Fruit fly (Drosophila melanogaster) whole organism, pupa: ENCODE data around the gene CG10555.

Experiments used
- CG34367 ChIP-seq: fragments of 200-800 bp; sonication (Bioruptor generic); optimal IDR thresholded peaks from 2 replicates; lab custom pipeline; 2018; ENCODE audit warnings: missing biosample characterization, mild to moderate bottlenecking, missing genetic modification characterization
- CG8159 ChIP-seq: fragments of 200-800 bp; sonication (Bioruptor generic); optimal IDR thresholded peaks from 3 replicates; lab custom pipeline; 2018; ENCODE audit warnings: missing biosample characterization, mild to moderate bottlenecking, missing genetic modification characterization, moderate library complexity
- CG9948 ChIP-seq: fragments of 200-800 bp; sonication (Bioruptor generic); optimal IDR thresholded peaks from 2 replicates; lab custom pipeline; 2018; ENCODE audit warnings: missing biosample characterization, mild to moderate bottlenecking, missing genetic modification characterization, moderate library complexity
- EcR ChIP-seq: fragments of 200-800 bp; sonication (Bioruptor generic); optimal IDR thresholded peaks from 3 replicates; lab custom pipeline; 2019; ENCODE audit warnings: missing biosample characterization, missing genetic modification characterization, mild to moderate bottlenecking, moderate library complexity, missing genetic modification reagents
- gl ChIP-seq: fragments of 200-800 bp; sonication (Bioruptor generic); optimal IDR thresholded peaks from 2 replicates; lab custom pipeline; 2018; ENCODE audit warnings: missing biosample characterization, mild to moderate bottlenecking, missing genetic modification characterization

- TF ChIP-seq EcR (peak; percentile 87), CG8159 (tag; lab: Kevin White, UChicago) (peak; percentile 33), CG34367 (tag; lab: Kevin White, UChicago) (peak; percentile 69), gl (tag; lab: Kevin White, UChicago) (peak; percentile 90), CG9948 (tag; lab: Kevin White, UChicago) (peak; percentile 16)
Measured at dm6 chrX:8420772-8421448, 22.2 kb downstream of the CG10555 start.
